Worm (Caenorhabditis elegans) whole organism, young adult: ENCODE measurements around the gene ZK177.9.

Experiments used
- B0035.1 ChIP-seq: sonication (generic microtip); optimal IDR thresholded peaks from 2 replicates; lab custom pipeline; 2016; ENCODE audit warnings: missing genetic modification characterization, mild to moderate bottlenecking, missing compliant biosample characterization, missing genotype, missing genetic modification reagents
- D2030.7 ChIP-seq: fragments of 200-800 bp; sonication (Bioruptor generic); IDR thresholded peaks from 2 replicates; pipeline ENCODE4 v1.3.6; 2022; ENCODE audit warnings: missing genetic modification reagents, missing genetic modification characterization, missing compliant biosample characterization
- F37B4.10 ChIP-seq: fragments of 200-800 bp; sonication (Bioruptor generic); IDR thresholded peaks from 2 replicates; pipeline ENCODE4 v1.3.6; 2022; ENCODE audit warnings: missing genetic modification characterization, missing compliant biosample characterization
- F57C9.4 ChIP-seq: sonication (generic microtip); optimal IDR thresholded peaks from 2 replicates; lab custom pipeline; 2017; ENCODE audit warnings: mild to moderate bottlenecking, missing genetic modification characterization, missing compliant biosample characterization
- K11D2.4 ChIP-seq: fragments of 200-800 bp; sonication (Bioruptor generic); IDR thresholded peaks from 2 replicates; pipeline ENCODE4 v1.3.6; 2022; ENCODE audit warnings: missing genetic modification reagents, missing genetic modification characterization, missing compliant biosample characterization
- K12H6.12 ChIP-seq: fragments of 200-800 bp; sonication (Bioruptor generic); optimal IDR thresholded peaks from 2 replicates; lab custom pipeline; 2018; ENCODE audit warnings: mild to moderate bottlenecking, missing genetic modification characterization, missing compliant biosample characterization
- Y53F4B.3 ChIP-seq: fragments of 200-800 bp; sonication (Bioruptor generic); IDR thresholded peaks from 2 replicates; pipeline ENCODE4 v1.3.6; 2022; ENCODE audit warnings: missing genetic modification reagents, missing genetic modification characterization, missing compliant biosample characterization
- Y56A3A.18 ChIP-seq: fragments of 200-800 bp; sonication (Bioruptor generic); IDR thresholded peaks from 2 replicates; pipeline ENCODE4 v1.3.6; 2022; ENCODE audit warnings: missing genetic modification reagents, missing genetic modification characterization, missing compliant biosample characterization
- Y79H2A.3 ChIP-seq: fragments of 200-800 bp; sonication (Bioruptor generic); conservative IDR thresholded peaks from 2 replicates; pipeline ENCODE4 v1.3.6; 2022; ENCODE audit warnings: missing genetic modification reagents, missing genetic modification characterization, missing compliant biosample characterization
- akir-1 ChIP-seq: fragments of 200-800 bp; sonication (Bioruptor generic); optimal IDR thresholded peaks from 2 replicates; lab custom pipeline; 2018; ENCODE audit warnings: mild to moderate bottlenecking, missing genetic modification characterization, moderate library complexity, missing compliant biosample characterization
- aptf-3 ChIP-seq: fragments of 200-800 bp; sonication (Bioruptor generic); IDR thresholded peaks from 2 replicates; pipeline ENCODE4 v1.3.6; 2022; ENCODE audit warnings: missing genetic modification characterization, missing compliant biosample characterization
- atf-7 ChIP-seq: sonication (generic microtip); optimal IDR thresholded peaks from 2 replicates; lab custom pipeline; 2017; ENCODE audit warnings: mild to moderate bottlenecking, missing genetic modification characterization, missing compliant biosample characterization
- athp-1 ChIP-seq: sonication (generic microtip); optimal IDR thresholded peaks from 2 replicates; lab custom pipeline; 2017; ENCODE audit warnings: mild to moderate bottlenecking, missing genetic modification characterization, missing compliant biosample characterization
- attf-3 ChIP-seq: fragments of 200-800 bp; sonication (Bioruptor generic); conservative IDR thresholded peaks from 2 replicates; pipeline ENCODE4 v1.3.6; 2022; ENCODE audit warnings: missing genetic modification reagents, missing genetic modification characterization, missing compliant biosample characterization
- attf-6 ChIP-seq: fragments of 200-800 bp; sonication (Bioruptor generic); IDR thresholded peaks from 2 replicates; pipeline ENCODE4 v1.3.6; 2022; ENCODE audit warnings: missing genetic modification reagents, missing genetic modification characterization, missing compliant biosample characterization
- bed-1 ChIP-seq: fragments of 200-800 bp; sonication (Bioruptor generic); IDR thresholded peaks from 2 replicates; pipeline ENCODE4 v1.3.6; 2022; ENCODE audit warnings: missing genetic modification reagents, missing genetic modification characterization, missing compliant biosample characterization
- bed-2 ChIP-seq: fragments of 200-800 bp; sonication (Bioruptor generic); IDR thresholded peaks from 2 replicates; pipeline ENCODE4 v1.3.6; 2022; ENCODE audit warnings: missing genetic modification reagents, missing genetic modification characterization, missing compliant biosample characterization
- ceh-100 ChIP-seq: fragments of 200-800 bp; sonication (Bioruptor generic); IDR thresholded peaks from 2 replicates; pipeline ENCODE4 v1.3.6; 2022; ENCODE audit warnings: missing genetic modification reagents, missing genetic modification characterization, missing compliant biosample characterization
- ceh-40 ChIP-seq: fragments of 200-800 bp; sonication (Bioruptor generic); IDR thresholded peaks from 2 replicates; pipeline ENCODE4 v1.3.6; 2022; ENCODE audit warnings: missing genetic modification characterization, missing compliant biosample characterization
- ceh-58 ChIP-seq: fragments of 200-800 bp; sonication (Bioruptor generic); IDR thresholded peaks from 2 replicates; pipeline ENCODE4 v1.3.6; 2022; ENCODE audit warnings: missing genetic modification characterization, missing compliant biosample characterization
- dox-1 ChIP-seq: fragments of 200-800 bp; sonication (Bioruptor generic); IDR thresholded peaks from 2 replicates; pipeline ENCODE4 v1.3.6; 2022; ENCODE audit warnings: missing genetic modification reagents, missing genetic modification characterization, missing compliant biosample characterization
- dpl-1 ChIP-seq: fragments of 150-350 bp; optimal IDR thresholded peaks from 2 replicates; lab custom pipeline; 2014; ENCODE audit warnings: missing biosample characterization, missing genetic modification reagents, missing genetic modification characterization
- efl-1 ChIP-seq: fragments of 150-350 bp; optimal IDR thresholded peaks from 2 replicates; lab custom pipeline; 2014; ENCODE audit warnings: missing biosample characterization, missing genetic modification reagents, missing genetic modification characterization
- egl-18 ChIP-seq: fragments of 200-800 bp; sonication (Bioruptor generic); IDR thresholded peaks from 2 replicates; pipeline ENCODE4 v1.3.6; 2022; ENCODE audit warnings: missing genetic modification reagents, missing genetic modification characterization, missing compliant biosample characterization
- egl-44 ChIP-seq: fragments of 200-800 bp; sonication (Bioruptor generic); IDR thresholded peaks from 2 replicates; pipeline ENCODE4 v1.3.6; 2022; ENCODE audit warnings: missing genetic modification reagents, missing genetic modification characterization, missing compliant biosample characterization
- egrh-3 ChIP-seq: fragments of 200-800 bp; sonication (Bioruptor generic); IDR thresholded peaks from 2 replicates; pipeline ENCODE4 v1.3.6; 2022; ENCODE audit warnings: missing genetic modification reagents, missing genetic modification characterization, missing compliant biosample characterization
- ets-4 ChIP-seq: fragments of 200-800 bp; sonication (Bioruptor generic); optimal IDR thresholded peaks from 2 replicates; lab custom pipeline; 2018; ENCODE audit warnings: mild to moderate bottlenecking, missing genetic modification characterization, missing compliant biosample characterization
- fkh-3 ChIP-seq: sonication (generic microtip); optimal IDR thresholded peaks from 2 replicates; lab custom pipeline; 2016; ENCODE audit warnings: mild to moderate bottlenecking, missing genetic modification characterization, missing compliant biosample characterization
- him-1 ChIP-seq: sonication (generic microtip); optimal IDR thresholded peaks from 2 replicates; lab custom pipeline; 2016; ENCODE audit warnings: missing genotype, missing genetic modification reagents, missing genetic modification characterization, missing compliant biosample characterization
- hmg-1.2 ChIP-seq: fragments of 200-800 bp; sonication (Bioruptor generic); IDR thresholded peaks from 2 replicates; pipeline ENCODE4 v1.3.6; 2022; ENCODE audit warnings: missing genetic modification reagents, missing genetic modification characterization, missing compliant biosample characterization
- hsf-1 ChIP-seq: fragments of 200-800 bp; sonication (Bioruptor generic); IDR thresholded peaks from 2 replicates; pipeline ENCODE4 v1.3.6; 2022; ENCODE audit warnings: missing genetic modification reagents, missing genetic modification characterization, missing compliant biosample characterization
- let-526 ChIP-seq: fragments of 200-800 bp; sonication (Bioruptor generic); IDR thresholded peaks from 2 replicates; pipeline ENCODE4 v1.3.6; 2022; ENCODE audit warnings: missing genetic modification reagents, missing genetic modification characterization, missing compliant biosample characterization
- let-607 ChIP-seq, 2 experiments: fragments of 200-800 bp in 1 of 2; sonication (Bioruptor generic) in 1 of 2; sonication (generic microtip) in 1 of 2; optimal IDR thresholded peaks; 2 replicates each; lab custom pipeline; 2016 to 2018; ENCODE audit warnings: mild to moderate bottlenecking in 2 of 2, missing compliant biosample characterization in 2 of 2, missing genetic modification characterization in 2 of 2, moderate library complexity in 2 of 2, missing genotype in 1 of 2
- lin-54 ChIP-seq: fragments of 200-800 bp; sonication (Bioruptor generic); optimal IDR thresholded peaks from 2 replicates; lab custom pipeline; 2018; ENCODE audit warnings: mild to moderate bottlenecking, missing genetic modification characterization, missing compliant biosample characterization
- madf-3 ChIP-seq: fragments of 200-800 bp; sonication (Bioruptor generic); IDR thresholded peaks from 2 replicates; pipeline ENCODE4 v1.3.6; 2022; ENCODE audit warnings: missing genetic modification reagents, missing genetic modification characterization, missing compliant biosample characterization
- madf-6 ChIP-seq: fragments of 200-800 bp; sonication (Bioruptor generic); IDR thresholded peaks from 2 replicates; pipeline ENCODE4 v1.3.6; 2022; ENCODE audit warnings: missing genetic modification reagents, missing genetic modification characterization, missing compliant biosample characterization
- mel-28 ChIP-seq: sonication (generic microtip); optimal IDR thresholded peaks from 2 replicates; lab custom pipeline; 2016; ENCODE audit warnings: borderline replicate concordance, mild to moderate bottlenecking, missing genetic modification characterization, missing compliant biosample characterization
- nfya-2 ChIP-seq: fragments of 200-800 bp; sonication (Bioruptor generic); IDR thresholded peaks from 2 replicates; pipeline ENCODE4 v1.3.6; 2022; ENCODE audit warnings: missing genetic modification reagents, missing genetic modification characterization, missing compliant biosample characterization
- pha-4 ChIP-seq: fragments of 150-350 bp; sonication (generic microtip); optimal IDR thresholded peaks from 2 replicates; lab custom pipeline; 2014; ENCODE audit warnings: missing biosample characterization, missing genetic modification reagents, missing genetic modification characterization
- rcor-1 ChIP-seq: fragments of 200-800 bp; sonication (Bioruptor generic); IDR thresholded peaks from 2 replicates; pipeline ENCODE4 v1.3.6; 2022; ENCODE audit warnings: missing genetic modification reagents, missing genetic modification characterization, missing compliant biosample characterization
- sdz-38 ChIP-seq: sonication (generic microtip); optimal IDR thresholded peaks from 2 replicates; lab custom pipeline; 2016; ENCODE audit warnings: missing genotype, missing genetic modification characterization, missing compliant biosample characterization
- sea-2 ChIP-seq: fragments of 200-800 bp; sonication (Bioruptor generic); IDR thresholded peaks from 2 replicates; pipeline ENCODE4 v1.3.6; 2022; ENCODE audit warnings: missing genetic modification characterization, missing compliant biosample characterization
- sptf-2 ChIP-seq: fragments of 200-800 bp; sonication (Bioruptor generic); optimal IDR thresholded peaks from 2 replicates; lab custom pipeline; 2018; ENCODE audit warnings: mild to moderate bottlenecking, missing genetic modification characterization, missing compliant biosample characterization
- tlf-1 ChIP-seq: fragments of 200-800 bp; sonication (Bioruptor generic); optimal IDR thresholded peaks from 2 replicates; lab custom pipeline; 2018; ENCODE audit warnings: mild to moderate bottlenecking, missing genetic modification characterization, missing compliant biosample characterization
- zim-3 ChIP-seq: sonication (generic microtip); optimal IDR thresholded peaks from 2 replicates; lab custom pipeline; 2017; ENCODE audit warnings: mild to moderate bottlenecking, missing genetic modification characterization, moderate library complexity, missing compliant biosample characterization
- ztf-22 ChIP-seq: fragments of 200-800 bp; sonication (Bioruptor generic); optimal IDR thresholded peaks from 2 replicates; lab custom pipeline; 2018; ENCODE audit warnings: mild to moderate bottlenecking, missing genetic modification characterization, moderate library complexity, missing compliant biosample characterization
- ztf-26 ChIP-seq: sonication (generic microtip); optimal IDR thresholded peaks from 2 replicates; lab custom pipeline; 2017; ENCODE audit warnings: missing genetic modification characterization, missing compliant biosample characterization

Gene ZK177.9

DNA sequence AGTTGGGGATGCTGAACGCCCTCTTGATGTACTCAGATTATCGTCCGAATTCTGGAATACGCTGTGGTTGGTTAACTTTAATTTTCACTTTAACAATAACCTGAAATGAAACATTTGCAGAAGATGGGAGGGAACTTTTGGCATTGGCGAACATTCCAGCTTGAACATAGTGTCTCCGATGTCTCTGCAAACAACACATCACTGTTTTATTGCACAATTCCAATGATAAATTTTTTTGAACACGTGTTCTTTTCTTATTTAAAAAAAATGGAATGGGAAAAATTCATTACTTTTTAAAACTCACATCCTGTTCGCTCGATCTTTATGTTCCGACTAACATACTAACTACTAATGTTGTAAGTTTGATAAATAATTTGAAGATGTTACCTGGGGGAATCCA, 17.1 kb downstream of the ZK177.9 start, which contains the start of gene fzy-1 (continued):
- TF ChIP-seq lin-54 (GFP tag; lab: Kevin White, UChicago), result no peak
- no peak for TF ChIP-seq Y53F4B.3 (GFP tag; lab: Robert Waterston, UW)
- no peak for TF ChIP-seq hsf-1
- TF ChIP-seq aptf-3, result no peak
- TF ChIP-seq dpl-1 (GFP tag; lab: Kevin White, UChicago), result no peak
- no peak for TF ChIP-seq sea-2 (GFP tag; lab: Robert Waterston, UW)
- no peak for TF ChIP-seq attf-3 (GFP tag; lab: Robert Waterston, UW)

DNA sequence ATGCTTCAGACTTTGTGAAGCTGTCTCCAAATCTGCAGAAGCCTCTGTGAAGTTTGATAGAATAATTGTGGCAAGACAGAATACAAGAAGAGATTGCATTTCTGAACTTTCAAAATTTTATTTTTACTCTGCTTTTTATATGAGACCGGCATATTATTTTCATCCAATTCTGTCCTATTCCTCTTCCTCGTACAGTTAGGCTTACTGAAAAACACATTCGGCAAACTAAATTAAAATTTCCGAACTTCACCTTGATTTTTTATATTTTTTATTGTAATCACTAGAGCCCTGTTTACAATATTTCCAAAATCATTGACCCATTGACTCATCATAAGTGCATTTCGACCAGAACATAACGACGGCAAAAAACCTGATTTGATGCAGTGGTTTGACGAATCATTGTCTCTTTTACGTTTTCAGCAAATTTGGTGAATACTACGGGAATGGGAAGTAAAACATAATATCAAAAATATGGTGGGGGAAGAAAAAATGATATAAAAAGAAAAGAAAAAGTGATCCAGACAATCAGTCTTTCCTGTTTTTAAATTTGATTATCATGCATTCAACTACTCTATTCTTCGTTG, 19.3 kb downstream of the ZK177.9 start, which contains the start of the genes suex-1 and F12A10.9:
suex-1 (minus strand) TSS at position 101 of the 584 bp plus-strand sequence.
F12A10.9 (plus strand) TSS at position 534 of the 584 bp plus-strand sequence.
- TF ChIP-seq athp-1 (no peak), B0035.1 (tag; lab: Kevin White, UChicago) (no peak), rcor-1 (no peak), ets-4 (GFP tag; lab: Kevin White, UChicago) (no peak), K11D2.4 (GFP tag; lab: Robert Waterston, UW) (no peak), sdz-38 (tag; lab: Kevin White, UChicago) (no peak), tlf-1 (no peak)

DNA sequence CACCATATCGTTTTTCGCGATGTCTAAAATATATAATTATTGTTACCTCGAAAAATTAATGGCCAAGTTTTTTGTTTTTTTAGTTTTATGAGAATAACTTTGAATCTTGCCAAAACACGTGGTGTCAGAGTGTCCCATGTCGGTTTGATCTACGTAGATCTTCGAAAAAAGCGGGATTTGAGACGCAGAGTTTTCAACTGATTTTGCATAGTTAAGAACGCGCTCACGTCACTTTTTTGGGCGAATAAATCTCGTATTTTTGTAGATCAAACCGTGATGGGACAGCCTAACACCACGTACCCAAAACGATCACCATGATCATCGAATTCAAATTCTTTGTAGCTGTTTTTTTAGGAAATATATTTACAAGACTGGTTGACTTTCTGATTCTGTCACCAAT, 20.0 kb downstream of the ZK177.9 start:
- no peak for TF ChIP-seq zim-3 (tag; lab: Kevin White, UChicago)
- no peak for TF ChIP-seq sptf-2 (GFP tag; lab: Kevin White, UChicago)
- TF ChIP-seq let-607 (tag; optimal IDR thresholded peaks at IDR 0.05; lab: Kevin White, UChicago), result no peak
- no peak for TF ChIP-seq fkh-3 (tag; lab: Kevin White, UChicago)
- no peak for TF ChIP-seq attf-6 (GFP tag; lab: Robert Waterston, UW)
- TF ChIP-seq nfya-2, result no peak
- TF ChIP-seq F57C9.4 (tag; lab: Kevin White, UChicago), result no peak
- TF ChIP-seq bed-2, result no peak
- TF ChIP-seq dox-1 (GFP tag; lab: Robert Waterston, UW), result no peak; the same call in 1 of the 2 replicates
- no peak for TF ChIP-seq F37B4.10 (GFP tag; lab: Robert Waterston, UW)
- TF ChIP-seq bed-1 (GFP tag; lab: Robert Waterston, UW), result no peak
- TF ChIP-seq egrh-3 (GFP tag; lab: Robert Waterston, UW), result no peak
- no peak for TF ChIP-seq pha-4 (tag; lab: Kevin White, UChicago)
- no peak for TF ChIP-seq ceh-100 (GFP tag; lab: Robert Waterston, UW)
- TF ChIP-seq akir-1 (GFP tag; lab: Kevin White, UChicago), result no peak
- TF ChIP-seq ceh-40 (GFP tag; lab: Robert Waterston, UW), result no peak
- 0 out of 2 replicates have a peak, but pooled peaks have one; percentile 18 for TF ChIP-seq hmg-1.2 (GFP tag; lab: Robert Waterston, UW)
- TF ChIP-seq D2030.7 (GFP tag; lab: Robert Waterston, UW), result 0 out of 2 replicates have a peak, but pooled peaks have one; percentile 27
- TF ChIP-seq mel-28 (tag; lab: Kevin White, UChicago), result no peak
- TF ChIP-seq ztf-22 (GFP tag; lab: Kevin White, UChicago), result no peak
- peak; percentile 14 for TF ChIP-seq dpl-1 (GFP tag; lab: Kevin White, UChicago)
- TF ChIP-seq egl-18, result no peak
- TF ChIP-seq him-1 (tag; lab: Kevin White, UChicago), result no peak
- no peak for TF ChIP-seq atf-7 (tag; lab: Kevin White, UChicago)
- no peak for TF ChIP-seq Y79H2A.3 (GFP tag; lab: Robert Waterston, UW)
- TF ChIP-seq ztf-26 (tag; lab: Kevin White, UChicago), result no peak
- no peak for TF ChIP-seq let-526 (GFP tag; lab: Robert Waterston, UW)
- peak; percentile 51; the same call in 1 of the 2 replicates for TF ChIP-seq madf-3 (GFP tag; lab: Robert Waterston, UW)
- TF ChIP-seq ceh-58, result no peak
- 0 out of 2 replicates have a peak, but pooled peaks have one; percentile 42 for TF ChIP-seq Y56A3A.18 (GFP tag; lab: Robert Waterston, UW)
- TF ChIP-seq K12H6.12 (tag; lab: Kevin White, UChicago), result no peak
- TF ChIP-seq efl-1 (GFP tag; lab: Kevin White, UChicago), result peak; percentile 59
- TF ChIP-seq egl-44 (GFP tag; lab: Robert Waterston, UW), result no peak
- TF ChIP-seq madf-6, result peak; percentile 83
